In genomic region chr3R:5015168-5015567, dm6 we compare ENCODE assay signal across 1 fruit fly cellular context.
TF ChIP-seq lines count a peak whose summit lies in the region.

No protein-coding gene starts in this region.

TF ChIP-seq in whole organism, embryonic, 481 proteins besides CTCF, POLR2A, EP300 and RAD21 (continued from another document and continues in another):
- TF ChIP-seq org-1 (GFP tag; optimal IDR thresholded peaks at IDR 0.05; lab: Kevin White, UChicago) (peak; percentile 56), CG2129 (GFP tag; IDR thresholded peaks at IDR 0.05; lab: Robert Waterston, UW; ENCODE audit: partially characterized antibody) (no peak), CG10321 (GFP tag; IDR thresholded peaks at IDR 0.05; lab: Robert Waterston, UW) (peak; percentile 37; the same call in 1 of the 2 replicates), CG31365 (tag; optimal IDR thresholded peaks at IDR 0.05; lab: Kevin White, UChicago) (peak; percentile 70), kni (GFP tag; optimal IDR thresholded peaks at IDR 0.05; lab: Kevin White, UChicago) (peak; percentile 17), HmgD (GFP tag; optimal IDR thresholded peaks at IDR 0.05; lab: Kevin White, UChicago) (no peak), CG11085 (GFP tag; IDR thresholded peaks at IDR 0.05; lab: Robert Waterston, UW) (no peak), yki (optimal IDR thresholded peaks at IDR 0.05; lab: Kevin White, UChicago) (no peak), ac (GFP tag; optimal IDR thresholded peaks at IDR 0.05; lab: Kevin White, UChicago) (no peak), CG4707 (GFP tag; optimal IDR thresholded peaks at IDR 0.05; lab: Kevin White, UChicago) (peak; percentile 36), CG15696 (tag; optimal IDR thresholded peaks at IDR 0.05; lab: Kevin White, UChicago) (no peak), Lhr (GFP tag; optimal IDR thresholded peaks at IDR 0.05; lab: Kevin White, UChicago) (peak; percentile 16), CG18764 (GFP tag; optimal IDR thresholded peaks at IDR 0.05; lab: Kevin White, UChicago) (peak; percentile 46), tgo (GFP tag; IDR thresholded peaks at IDR 0.05; lab: Robert Waterston, UW) (no peak), repo (GFP tag; optimal IDR thresholded peaks at IDR 0.05; lab: Kevin White, UChicago) (no peak), bab2 (GFP tag; optimal IDR thresholded peaks at IDR 0.05; lab: Kevin White, UChicago) (peak; percentile 42), CG2678 (tag; optimal IDR thresholded peaks at IDR 0.05; lab: Kevin White, UChicago) (peak; percentile 74), gce (GFP tag; IDR thresholded peaks at IDR 0.05; lab: Robert Waterston, UW) (peak; percentile 42; the same call in 1 of the 3 replicates), Abd-B (GFP tag; optimal IDR thresholded peaks at IDR 0.05; lab: Kevin White, UChicago) (no peak), Sox100B (GFP tag; optimal IDR thresholded peaks at IDR 0.05; lab: Kevin White, UChicago) (peak; percentile 33), CG6254 (GFP tag; optimal IDR thresholded peaks at IDR 0.05; lab: Kevin White, UChicago) (peak; percentile 63), CG9797 (GFP tag; optimal IDR thresholded peaks at IDR 0.05; lab: Kevin White, UChicago) (peak; percentile 3), Hmr (GFP tag; optimal IDR thresholded peaks at IDR 0.05; lab: Kevin White, UChicago) (peak; percentile 88), CG12769 (tag; optimal IDR thresholded peaks at IDR 0.05; lab: Kevin White, UChicago) (peak; percentile 59), cato (GFP tag; optimal IDR thresholded peaks at IDR 0.05; lab: Kevin White, UChicago; ENCODE audit: borderline replicate concordance) (peak; percentile 10), eyg (GFP tag; optimal IDR thresholded peaks at IDR 0.05; lab: Kevin White, UChicago) (peak; percentile 44), CG8924 (tag; optimal IDR thresholded peaks at IDR 0.05; lab: Kevin White, UChicago) (peak; percentile 22), Mad (GFP tag; optimal IDR thresholded peaks at IDR 0.05; lab: Kevin White, UChicago) (peak; percentile 34), Hand (GFP tag; optimal IDR thresholded peaks at IDR 0.05; lab: Kevin White, UChicago) (peak; percentile 58), dimm (GFP tag; IDR thresholded peaks at IDR 0.05; lab: Robert Waterston, UW) (no peak), ssp (GFP tag; IDR thresholded peaks at IDR 0.05; lab: Robert Waterston, UW) (no peak), CG13123 (GFP tag; optimal IDR thresholded peaks at IDR 0.05; lab: Kevin White, UChicago) (no peak), CG5180 (GFP tag; optimal IDR thresholded peaks at IDR 0.05; lab: Kevin White, UChicago) (peak; percentile 53), CkIIα-i1 (GFP tag; IDR thresholded peaks at IDR 0.05; lab: Robert Waterston, UW) (no peak), hkb (optimal IDR thresholded peaks at IDR 0.05; lab: Kevin White, UChicago) (no peak), hkb (GFP tag; IDR thresholded peaks at IDR 0.05; lab: Robert Waterston, UW) (peak; percentile 64), sr (GFP tag; IDR thresholded peaks at IDR 0.05; lab: Robert Waterston, UW) (no peak), dysf (GFP tag; IDR thresholded peaks at IDR 0.05; lab: Robert Waterston, UW) (peak; percentile 43; the same call in 2 of the 3 replicates), CG6854 (GFP tag; optimal IDR thresholded peaks at IDR 0.05; lab: Kevin White, UChicago) (peak; percentile 67), CG17612 (GFP tag; IDR thresholded peaks at IDR 0.05; lab: Robert Waterston, UW) (no peak), Xbp1 (GFP tag; optimal IDR thresholded peaks at IDR 0.05; lab: Kevin White, UChicago) (no peak), MESR4 (GFP tag; optimal IDR thresholded peaks at IDR 0.05; lab: Kevin White, UChicago) (no peak), CG12236 (GFP tag; optimal IDR thresholded peaks at IDR 0.05; lab: Kevin White, UChicago) (no peak), Scr (GFP tag; IDR thresholded peaks at IDR 0.05; lab: Robert Waterston, UW; ENCODE audit: partially characterized antibody) (no peak), Antp (GFP tag; optimal IDR thresholded peaks at IDR 0.05; lab: Kevin White, UChicago) (no peak), insv (GFP tag; optimal IDR thresholded peaks at IDR 0.05; lab: Kevin White, UChicago) (peak in 1 of 2 experiments; percentile 17), Mrtf (GFP tag; IDR thresholded peaks at IDR 0.05; lab: Robert Waterston, UW) (no peak), chinmo (GFP tag; IDR thresholded peaks at IDR 0.05; lab: Robert Waterston, UW; ENCODE audit: partially characterized antibody) (0 out of 4 replicates have a peak, but pooled peaks have one; percentile 61), CG10959 (GFP tag; IDR thresholded peaks at IDR 0.05; lab: Robert Waterston, UW) (no peak), E2f1 (GFP tag; IDR thresholded peaks at IDR 0.05; lab: Robert Waterston, UW) (no peak), YL-1 (GFP tag; optimal IDR thresholded peaks at IDR 0.05; lab: Kevin White, UChicago) (peak; percentile 40), CG13296 (GFP tag; optimal IDR thresholded peaks at IDR 0.05; lab: Kevin White, UChicago) (peak; percentile 73), CG7556 (GFP tag; optimal IDR thresholded peaks at IDR 0.05; lab: Kevin White, UChicago) (peak; percentile 73), lmd (GFP tag; IDR thresholded peaks at IDR 0.05; lab: Robert Waterston, UW) (no peak), eve (GFP tag; optimal IDR thresholded peaks at IDR 0.05; lab: Kevin White, UChicago) (no peak), CG12219 (GFP tag; optimal IDR thresholded peaks at IDR 0.05; lab: Kevin White, UChicago) (peak; percentile 26), Bteb2 (GFP tag; optimal IDR thresholded peaks at IDR 0.05; lab: Kevin White, UChicago) (peak; percentile 45), oc (tag; optimal IDR thresholded peaks at IDR 0.05; lab: Kevin White, UChicago) (no peak), sisA (GFP tag; IDR thresholded peaks at IDR 0.05; lab: Robert Waterston, UW) (no peak), fd64A (GFP tag; optimal IDR thresholded peaks at IDR 0.05; lab: Kevin White, UChicago) (peak; percentile 73), CG34376 (GFP tag; optimal IDR thresholded peaks at IDR 0.05; lab: Kevin White, UChicago) (peak; percentile 71), ind (GFP tag; optimal IDR thresholded peaks at IDR 0.05; lab: Kevin White, UChicago) (no peak), nerfin-1 (tag; optimal IDR thresholded peaks at IDR 0.05; lab: Kevin White, UChicago) (peak; percentile 19), CG4424 (GFP tag; optimal IDR thresholded peaks at IDR 0.05; lab: Kevin White, UChicago) (peak; percentile 16), pros (GFP tag; optimal IDR thresholded peaks at IDR 0.05; lab: Kevin White, UChicago) (no peak), kah (GFP tag; optimal IDR thresholded peaks at IDR 0.05; lab: Kevin White, UChicago) (peak; percentile 12), abd-A (tag; optimal IDR thresholded peaks at IDR 0.05; lab: Kevin White, UChicago) (no peak), Ravus (GFP tag; IDR thresholded peaks at IDR 0.05; lab: Robert Waterston, UW) (no peak), CG5953 (GFP tag; IDR thresholded peaks at IDR 0.05; lab: Robert Waterston, UW) (0 out of 2 replicates have a peak, but pooled peaks have one; percentile 40), lbe (GFP tag; optimal IDR thresholded peaks at IDR 0.05; lab: Kevin White, UChicago) (no peak), corto (GFP tag; optimal IDR thresholded peaks at IDR 0.05; lab: Kevin White, UChicago) (no peak), Dad (GFP tag; optimal IDR thresholded peaks at IDR 0.05; lab: Kevin White, UChicago) (no peak), CG3995 (GFP tag; optimal IDR thresholded peaks at IDR 0.05; lab: Kevin White, UChicago) (no peak), Hr39 (optimal IDR thresholded peaks at IDR 0.05; lab: Kevin White, UChicago) (no peak), Dbx (GFP tag; IDR thresholded peaks at IDR 0.05; lab: Robert Waterston, UW) (peak; percentile 48; the same call in 1 of the 3 replicates), ttk (GFP tag; IDR thresholded peaks at IDR 0.05; lab: Robert Waterston, UW) (0 out of 2 replicates have a peak, but pooled peaks have one; percentile 14), ash1 (GFP tag; optimal IDR thresholded peaks at IDR 0.05; lab: Kevin White, UChicago) (no peak), amos (GFP tag; IDR thresholded peaks at IDR 0.05; lab: Robert Waterston, UW; ENCODE audit: partially characterized antibody) (no peak), scrt (GFP tag; optimal IDR thresholded peaks at IDR 0.05; lab: Kevin White, UChicago) (peak; percentile 66), CG4282 (GFP tag; optimal IDR thresholded peaks at IDR 0.05; lab: Kevin White, UChicago) (no peak), cg (GFP tag; optimal IDR thresholded peaks at IDR 0.05; lab: Kevin White, UChicago) (no peak), CG12299 (tag; optimal IDR thresholded peaks at IDR 0.05; lab: Kevin White, UChicago) (peak; percentile 71), cwo (GFP tag; optimal IDR thresholded peaks at IDR 0.05; lab: Kevin White, UChicago) (peak; percentile 71), NC2β (GFP tag; optimal IDR thresholded peaks at IDR 0.05; lab: Kevin White, UChicago) (no peak), gcm (GFP tag; optimal IDR thresholded peaks at IDR 0.05; lab: Kevin White, UChicago) (peak; percentile 21), Opbp (GFP tag; IDR thresholded peaks at IDR 0.05; lab: Robert Waterston, UW; ENCODE audit: partially characterized antibody) (no peak), Hey (tag; optimal IDR thresholded peaks at IDR 0.05; lab: Kevin White, UChicago) (peak; percentile 22), nau (GFP tag; optimal IDR thresholded peaks at IDR 0.05; lab: Kevin White, UChicago) (peak; percentile 86), NK7.1 (GFP tag; optimal IDR thresholded peaks at IDR 0.05; lab: Kevin White, UChicago) (peak; percentile 6), CG6683 (GFP tag; optimal IDR thresholded peaks at IDR 0.05; lab: Kevin White, UChicago) (peak; percentile 75), CG10462 (GFP tag; optimal IDR thresholded peaks at IDR 0.05; lab: Kevin White, UChicago) (no peak), CG11247 (GFP tag; IDR thresholded peaks at IDR 0.05; lab: Robert Waterston, UW) (peak; percentile 35; the same call in 1 of the 2 replicates), CG1024 (GFP tag; IDR thresholded peaks at IDR 0.05; lab: Robert Waterston, UW) (no peak), CG16863 (GFP tag; optimal IDR thresholded peaks at IDR 0.05; lab: Kevin White, UChicago) (no peak), pfk (GFP tag; optimal IDR thresholded peaks at IDR 0.05; lab: Kevin White, UChicago) (peak; percentile 15), Dp (GFP tag; optimal IDR thresholded peaks at IDR 0.05; lab: Kevin White, UChicago) (no peak), trh (GFP tag; optimal IDR thresholded peaks at IDR 0.05; lab: Kevin White, UChicago) (no peak), CG3838 (GFP tag; optimal IDR thresholded peaks at IDR 0.05; lab: Kevin White, UChicago) (peak; percentile 1), CG30403 (GFP tag; optimal IDR thresholded peaks at IDR 0.05; lab: Kevin White, UChicago) (peak; percentile 15), CG17802 (tag; optimal IDR thresholded peaks at IDR 0.05; lab: Kevin White, UChicago) (no peak), gem (tag; optimal IDR thresholded peaks at IDR 0.05; lab: Kevin White, UChicago) (peak; percentile 55), CG17385 (GFP tag; optimal IDR thresholded peaks at IDR 0.05; lab: Kevin White, UChicago) (peak; percentile 44), CG15514 (GFP tag; optimal IDR thresholded peaks at IDR 0.05; lab: Kevin White, UChicago) (peak; percentile 84), al (GFP tag; IDR thresholded peaks at IDR 0.05; lab: Robert Waterston, UW) (no peak), D19A (tag; optimal IDR thresholded peaks at IDR 0.05; lab: Kevin White, UChicago) (no peak), CG31224 (GFP tag; IDR thresholded peaks at IDR 0.05; lab: Robert Waterston, UW) (no peak), CG17359 (tag; optimal IDR thresholded peaks at IDR 0.05; lab: Kevin White, UChicago) (peak; percentile 62), CoRest (tag; optimal IDR thresholded peaks at IDR 0.05; lab: Kevin White, UChicago) (peak; percentile 19), zfh2 (GFP tag; optimal IDR thresholded peaks at IDR 0.05; lab: Kevin White, UChicago) (no peak), maf-S (GFP tag; optimal IDR thresholded peaks at IDR 0.05; lab: Kevin White, UChicago) (no peak), cas (GFP tag; IDR thresholded peaks at IDR 0.05; lab: Robert Waterston, UW) (no peak), CG12071 (GFP tag; optimal IDR thresholded peaks at IDR 0.05; lab: Kevin White, UChicago) (peak; percentile 79), CG4854 (GFP tag; optimal IDR thresholded peaks at IDR 0.05; lab: Kevin White, UChicago) (peak; percentile 25), jumu (GFP tag; optimal IDR thresholded peaks at IDR 0.05; lab: Kevin White, UChicago) (no peak), CG7786 (GFP tag; optimal IDR thresholded peaks at IDR 0.05; lab: Kevin White, UChicago) (no peak), CG32532 (GFP tag; IDR thresholded peaks at IDR 0.05; lab: Robert Waterston, UW) (no peak; the same call in 1 of the 2 replicates), z (GFP tag; IDR thresholded peaks at IDR 0.05; lab: Robert Waterston, UW) (no peak), crp (GFP tag; optimal IDR thresholded peaks at IDR 0.05; lab: Kevin White, UChicago) (no peak), CG6175 (GFP tag; IDR thresholded peaks at IDR 0.05; lab: Robert Waterston, UW) (no peak), TFAM (GFP tag; optimal IDR thresholded peaks at IDR 0.05; lab: Kevin White, UChicago) (peak; percentile 11), D19B (GFP tag; optimal IDR thresholded peaks at IDR 0.05; lab: Kevin White, UChicago) (no peak), CG15011 (GFP tag; optimal IDR thresholded peaks at IDR 0.05; lab: Kevin White, UChicago) (peak; percentile 52), knrl (GFP tag; IDR thresholded peaks at IDR 0.05; lab: Robert Waterston, UW; ENCODE audit: partially characterized antibody) (no peak), Max (GFP tag; optimal IDR thresholded peaks at IDR 0.05; lab: Kevin White, UChicago) (peak; percentile 17), CG2875 (GFP tag; optimal IDR thresholded peaks at IDR 0.05; lab: Kevin White, UChicago) (peak; percentile 79), Dek (tag; optimal IDR thresholded peaks at IDR 0.05; lab: Kevin White, UChicago) (peak; percentile 18), CG4404 (GFP tag; IDR thresholded peaks at IDR 0.05; lab: Robert Waterston, UW) (no peak), CG8478 (optimal IDR thresholded peaks at IDR 0.05; lab: Kevin White, UChicago) (no peak), CG15601 (tag; optimal IDR thresholded peaks at IDR 0.05; lab: Kevin White, UChicago) (peak; percentile 44), CG4328 (GFP tag; optimal IDR thresholded peaks at IDR 0.05; lab: Kevin White, UChicago) (peak; percentile 61), CG7271 (tag; optimal IDR thresholded peaks at IDR 0.05; lab: Kevin White, UChicago) (peak; percentile 44), h (optimal IDR thresholded peaks at IDR 0.05; lab: Kevin White, UChicago) (no peak), dmrt11E (tag; optimal IDR thresholded peaks at IDR 0.05; lab: Kevin White, UChicago) (no peak), kay (GFP tag; optimal IDR thresholded peaks at IDR 0.05; lab: Kevin White, UChicago) (no peak)
